Fruit fly (Drosophila melanogaster): ENCODE results near the gene AsnS.

AsnS gene

DNA sequence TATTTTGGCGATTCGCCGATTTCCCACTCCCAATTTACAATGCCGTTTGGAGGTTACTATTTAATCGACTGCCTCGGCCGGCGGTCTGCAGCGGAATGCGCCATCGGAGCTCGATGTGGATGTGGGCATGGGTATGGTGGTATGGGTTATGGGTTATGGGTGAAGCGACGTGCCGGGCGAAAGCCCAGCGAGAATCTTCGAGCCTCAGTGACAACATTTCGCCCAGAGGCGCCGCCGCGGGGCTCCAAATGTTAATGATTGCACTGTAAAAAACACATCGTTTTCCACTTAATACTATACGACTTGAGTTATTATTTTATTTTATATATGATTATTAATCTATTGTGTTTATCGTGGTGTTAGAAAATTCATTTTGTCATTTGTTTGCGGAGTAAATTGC lies 27.7 kb downstream of the AsnS start (continued):
- TF ChIP-seq scrt (GFP tag; optimal IDR thresholded peaks at IDR 0.05) (no peak), Side (GFP tag; optimal IDR thresholded peaks at IDR 0.05) (no peak), Atf6 (GFP tag; IDR thresholded peaks at IDR 0.05) (no peak), Rfx (GFP tag; IDR thresholded peaks at IDR 0.05) (peak; percentile 38; the same call in 1 of the 2 replicates), phol (tag; optimal IDR thresholded peaks at IDR 0.05) (peak; percentile 20), Fer2 (tag; optimal IDR thresholded peaks at IDR 0.05) (no peak), Aef1 (GFP tag; IDR thresholded peaks at IDR 0.05) (no peak), gsb (GFP tag; IDR thresholded peaks at IDR 0.05) (no peak), CG32772 (GFP tag; IDR thresholded peaks at IDR 0.05) (no peak), CG11504 (tag; optimal IDR thresholded peaks at IDR 0.05) (peak; percentile 22), CG31441 (GFP tag; IDR thresholded peaks at IDR 0.05) (0 out of 2 replicates have a peak, but pooled peaks have one; percentile 25), Meics (GFP tag; optimal IDR thresholded peaks at IDR 0.05) (no peak), CG7839 (tag; optimal IDR thresholded peaks at IDR 0.05) (peak; percentile 22), Doc3 (GFP tag; IDR thresholded peaks at IDR 0.05; ENCODE audit: partially characterized antibody) (no peak), Hr78 (GFP tag; optimal IDR thresholded peaks at IDR 0.05) (peak in 1 of 2 experiments; percentile 25), ATbp (GFP tag; optimal IDR thresholded peaks at IDR 0.05) (no peak), zfh1 (GFP tag; IDR thresholded peaks at IDR 0.05) (no peak), CG18476 (GFP tag; optimal IDR thresholded peaks at IDR 0.05) (no peak), Bteb2 (GFP tag; optimal IDR thresholded peaks at IDR 0.05) (no peak), Taf1 (GFP tag; IDR thresholded peaks at IDR 0.05) (no peak), CG4617 (GFP tag; optimal IDR thresholded peaks at IDR 0.05; ENCODE audit: borderline replicate concordance) (no peak), HLH4C (GFP tag; IDR thresholded peaks at IDR 0.05; ENCODE audit: partially characterized antibody) (no peak), crol (GFP tag; IDR thresholded peaks at IDR 0.05) (0 out of 2 replicates have a peak, but pooled peaks have one; percentile 33), nerfin-2 (GFP tag; IDR thresholded peaks at IDR 0.05; ENCODE audit: partially characterized antibody) (no peak), NK7.1 (GFP tag; optimal IDR thresholded peaks at IDR 0.05) (no peak), CG10543 (GFP tag; optimal IDR thresholded peaks at IDR 0.05) (peak; percentile 25), wor (GFP tag; IDR thresholded peaks at IDR 0.05) (no peak), NfI (GFP tag; optimal IDR thresholded peaks at IDR 0.05) (peak; percentile 7), Neu2 (GFP tag; optimal IDR thresholded peaks at IDR 0.05; ENCODE audit: borderline replicate concordance) (no peak), CG17328 (GFP tag; IDR thresholded peaks at IDR 0.05) (no peak), CG17385 (GFP tag; optimal IDR thresholded peaks at IDR 0.05) (peak; percentile 3), CG17359 (tag; optimal IDR thresholded peaks at IDR 0.05) (peak; percentile 16), Usf (GFP tag; optimal IDR thresholded peaks at IDR 0.05) (no peak), fd96Cb (tag; optimal IDR thresholded peaks at IDR 0.05) (no peak), CG2875 (GFP tag; optimal IDR thresholded peaks at IDR 0.05) (no peak), CG1832 (GFP tag; optimal IDR thresholded peaks at IDR 0.05) (no peak), CG11723 (GFP tag; optimal IDR thresholded peaks at IDR 0.05) (no peak), zf30C (GFP tag; optimal IDR thresholded peaks at IDR 0.05) (no peak), CG10979 (tag; optimal IDR thresholded peaks at IDR 0.05) (no peak), Asciz (GFP tag; optimal IDR thresholded peaks at IDR 0.05) (no peak), CG6765 (GFP tag; optimal IDR thresholded peaks at IDR 0.05) (no peak), CG18011 (GFP tag; optimal IDR thresholded peaks at IDR 0.05) (no peak), Dfd (GFP tag; optimal IDR thresholded peaks at IDR 0.05) (no peak), row (GFP tag; IDR thresholded peaks at IDR 0.05) (peak; percentile 42; the same call in 2 of the 3 replicates), NC2α (GFP tag; optimal IDR thresholded peaks at IDR 0.05) (no peak), hb (GFP tag; IDR thresholded peaks at IDR 0.05; ENCODE audit: partially characterized antibody) (no peak), Dref (GFP tag; IDR thresholded peaks at IDR 0.05) (no peak), klu (GFP tag; IDR thresholded peaks at IDR 0.05) (no peak), Sry-δ (GFP tag; optimal IDR thresholded peaks at IDR 0.05) (no peak), CG14860 (GFP tag; IDR thresholded peaks at IDR 0.05; ENCODE audit: partially characterized antibody) (no peak)
